Worm (Caenorhabditis elegans) whole organism, late embryonic: ENCODE data around the gene ZK1248.17.

Experiments used
- fax-1 ChIP-seq: sonication (generic microtip); optimal IDR thresholded peaks from 2 replicates; lab custom pipeline; 2016; ENCODE audit warnings: missing genotype, missing genetic modification characterization, missing compliant biosample characterization
- npax-4 ChIP-seq: sonication (generic microtip); optimal IDR thresholded peaks from 2 replicates; lab custom pipeline; 2016; ENCODE audit warnings: missing genetic modification characterization, missing compliant biosample characterization

DNA sequence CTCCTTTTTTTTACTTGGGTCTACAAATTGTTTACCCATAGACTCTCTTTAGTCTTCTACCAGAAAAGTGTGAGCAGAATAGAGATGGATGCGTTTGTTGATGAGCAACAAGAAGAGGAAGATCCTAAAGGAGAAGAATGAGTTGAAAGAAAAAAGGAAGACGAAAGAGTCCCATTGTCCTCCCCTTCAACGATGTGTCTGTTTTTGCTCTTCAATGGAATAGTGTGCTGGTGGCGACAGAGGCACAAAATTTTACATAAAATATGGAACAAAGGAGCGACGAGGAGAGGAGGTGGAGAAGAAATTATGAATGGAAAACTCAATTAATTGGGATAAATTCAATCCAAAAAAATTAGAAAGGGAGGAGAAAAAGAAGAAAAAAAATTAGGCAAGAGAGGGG is 15.3 kb upstream of the ZK1248.17 start:
- TF ChIP-seq npax-4 (tag; lab: Kevin White, UChicago): no peak
- TF ChIP-seq fax-1 (tag; lab: Kevin White, UChicago): no peak
